Fruit fly (Drosophila melanogaster): Measurements from ENCODE around the gene Sec3.
A peak's percentile ranks its signal among the peaks of the same experiment; 100 is the strongest.

The Sec3 gene

dm6 chr3L:17420610-17421194, 4.3 kb downstream of the Sec3 start (continued):
- TF ChIP-seq Eip75B (GFP tag; optimal IDR thresholded peaks at IDR 0.05): peak; percentile 82
- peak; percentile 82 for TF ChIP-seq Hr39 (GFP tag; optimal IDR thresholded peaks at IDR 0.05)
- TF ChIP-seq CG8632 (GFP tag; optimal IDR thresholded peaks at IDR 0.05): peak; percentile 84
- TF ChIP-seq Sox102F (GFP tag; optimal IDR thresholded peaks at IDR 0.05): peak; percentile 82
- TF ChIP-seq CG3032 (tag; optimal IDR thresholded peaks at IDR 0.05): peak; percentile 84
- TF ChIP-seq salr (GFP tag; optimal IDR thresholded peaks at IDR 0.05): peak; percentile 14 to 76
- TF ChIP-seq eg (GFP tag; IDR thresholded peaks at IDR 0.05): 0 out of 3 replicates have a peak, but pooled peaks have one; percentile 13
- TF ChIP-seq net (GFP tag; optimal IDR thresholded peaks at IDR 0.05): peak; percentile 61
- peak; percentile 50 for TF ChIP-seq CG4318 (GFP tag; optimal IDR thresholded peaks at IDR 0.05)
- TF ChIP-seq topi (GFP tag; optimal IDR thresholded peaks at IDR 0.05): peak; percentile 88
- TF ChIP-seq CG11294 (GFP tag; IDR thresholded peaks at IDR 0.05): no peak
- TF ChIP-seq CG3919 (GFP tag; optimal IDR thresholded peaks at IDR 0.05): peak; percentile 79
- peak; percentile 71 for TF ChIP-seq CG11902 (GFP tag; optimal IDR thresholded peaks at IDR 0.05)
- peak; percentile 68 for TF ChIP-seq CG32006 (GFP tag; optimal IDR thresholded peaks at IDR 0.05)
- TF ChIP-seq CG1621 (tag; optimal IDR thresholded peaks at IDR 0.05): peak; percentile 48
- peak; percentile 85 for TF ChIP-seq pdm3 (GFP tag; optimal IDR thresholded peaks at IDR 0.05)
- TF ChIP-seq Hr38 (GFP tag; optimal IDR thresholded peaks at IDR 0.05): no peak
- TF ChIP-seq CG6808 (GFP tag; optimal IDR thresholded peaks at IDR 0.05): peak; percentile 87
- peak; percentile 77 for TF ChIP-seq Sox15 (GFP tag; optimal IDR thresholded peaks at IDR 0.05)
- peak; percentile 83 for TF ChIP-seq fd59A (GFP tag; optimal IDR thresholded peaks at IDR 0.05)
- TF ChIP-seq Hr4 (GFP tag; optimal IDR thresholded peaks at IDR 0.05): peak; percentile 57
- TF ChIP-seq CG9139 (GFP tag; optimal IDR thresholded peaks at IDR 0.05): peak; percentile 58

- TF ChIP-seq fkh (GFP tag; optimal IDR thresholded peaks at IDR 0.05): peak; percentile 81
- TF ChIP-seq CG6163 (GFP tag; IDR thresholded peaks at IDR 0.05): 0 out of 3 replicates have a peak, but pooled peaks have one; percentile 36
- peak; percentile 37 for TF ChIP-seq Eip78C (GFP tag)
- TF ChIP-seq eg (GFP tag; IDR thresholded peaks at IDR 0.05): 0 out of 3 replicates have a peak, but pooled peaks have one; percentile 7
- no peak for TF ChIP-seq svp (GFP tag)
Observed at dm6 chr3L:17419103-17419741, 5.8 kb downstream of the Sec3 start.

- TF ChIP-seq Ets21C (GFP tag; optimal IDR thresholded peaks at IDR 0.05): peak; percentile 14
- peak; percentile 64 for TF ChIP-seq CG10631 (GFP tag; optimal IDR thresholded peaks at IDR 0.05)
- peak; percentile 74 for TF ChIP-seq svp (GFP tag)
- TF ChIP-seq esn (GFP tag; optimal IDR thresholded peaks at IDR 0.05): peak; percentile 63
- TF ChIP-seq CG32006 (GFP tag; optimal IDR thresholded peaks at IDR 0.05): peak; percentile 42
- TF ChIP-seq lz (GFP tag; optimal IDR thresholded peaks at IDR 0.05): peak; percentile 40
- TF ChIP-seq Sox102F (GFP tag; optimal IDR thresholded peaks at IDR 0.05): peak; percentile 20
- peak; percentile 86 for TF ChIP-seq CG3032 (tag; optimal IDR thresholded peaks at IDR 0.05)
- peak; percentile 80 for TF ChIP-seq CG6163 (GFP tag; IDR thresholded peaks at IDR 0.05)
- no peak for TF ChIP-seq Eip93F (GFP tag; optimal IDR thresholded peaks at IDR 0.05)
- peak; percentile 23 for TF ChIP-seq cyc (GFP tag; optimal IDR thresholded peaks at IDR 0.05)
- TF ChIP-seq CG11762 (GFP tag; optimal IDR thresholded peaks at IDR 0.05; ENCODE audit: insufficient read depth): peak; percentile 61
- no peak for TF ChIP-seq vri (GFP tag; optimal IDR thresholded peaks at IDR 0.05)
- peak; percentile 11 for TF ChIP-seq fkh (GFP tag; optimal IDR thresholded peaks at IDR 0.05)
- peak; percentile 61 for TF ChIP-seq CG6792 (GFP tag; optimal IDR thresholded peaks at IDR 0.05)
- TF ChIP-seq spab (GFP tag; optimal IDR thresholded peaks at IDR 0.05): peak; percentile 86
- TF ChIP-seq Hr39 (GFP tag; optimal IDR thresholded peaks at IDR 0.05): peak; percentile 16
- TF ChIP-seq Blimp-1 (GFP tag; optimal IDR thresholded peaks at IDR 0.05): no peak
- TF ChIP-seq Lpt (GFP tag; optimal IDR thresholded peaks at IDR 0.05): no peak
- peak; percentile 44 for TF ChIP-seq Smox (GFP tag; optimal IDR thresholded peaks at IDR 0.05)
- peak; percentile 71 for TF ChIP-seq CG8632 (GFP tag; optimal IDR thresholded peaks at IDR 0.05)
- TF ChIP-seq CG6854 (GFP tag; optimal IDR thresholded peaks at IDR 0.05): no peak
- peak; percentile 49 for TF ChIP-seq Met (GFP tag; optimal IDR thresholded peaks at IDR 0.05)
- peak; percentile 28 to 84 for TF ChIP-seq salr (GFP tag; optimal IDR thresholded peaks at IDR 0.05)
- peak; percentile 70 for TF ChIP-seq CG7368 (GFP tag; optimal IDR thresholded peaks at IDR 0.05)
- peak; percentile 63 for TF ChIP-seq topi (GFP tag; optimal IDR thresholded peaks at IDR 0.05)
- TF ChIP-seq Sox15 (GFP tag; optimal IDR thresholded peaks at IDR 0.05): peak; percentile 70
- TF ChIP-seq net (GFP tag; optimal IDR thresholded peaks at IDR 0.05): peak; percentile 76
- TF ChIP-seq OdsH (GFP tag; optimal IDR thresholded peaks at IDR 0.05): peak; percentile 76
- TF ChIP-seq CG3919 (GFP tag; optimal IDR thresholded peaks at IDR 0.05): peak; percentile 78
- peak; percentile 12 for TF ChIP-seq Hr4 (GFP tag; optimal IDR thresholded peaks at IDR 0.05)
Observed at dm6 chr3L:17415967-17416749, 8.9 kb downstream of the Sec3 start.
